Fruit fly (Drosophila melanogaster): ENCODE measurements around the gene brv3.

DNA sequence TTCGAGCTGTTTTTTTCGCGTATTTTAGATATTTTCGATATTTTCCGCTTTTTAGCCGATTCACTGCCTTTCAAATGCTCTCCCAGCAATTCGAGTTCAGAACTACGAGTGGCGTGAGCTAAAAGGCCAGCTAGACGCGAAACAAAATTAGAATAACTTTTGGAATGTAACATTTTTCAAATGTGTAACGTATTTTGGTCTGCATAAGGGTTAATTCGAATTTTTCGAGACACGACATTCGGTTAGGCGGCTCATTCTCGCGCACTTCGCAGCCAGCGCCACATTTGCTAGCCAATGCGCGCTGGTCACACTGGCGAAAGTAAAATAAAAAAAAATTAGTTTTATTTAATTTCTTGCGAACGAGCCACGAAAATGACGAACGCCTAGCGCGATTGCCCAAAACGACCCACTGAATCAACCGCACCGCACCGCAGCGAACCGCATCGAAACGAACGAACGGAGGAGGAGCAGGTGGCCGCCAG lies at the start of gene brv3, which contains the start of gene Pi4KIIIalpha:
- TF ChIP-seq Dfd (GFP tag; optimal IDR thresholded peaks at IDR 0.05), result no peak
- TF ChIP-seq sv (GFP tag; optimal IDR thresholded peaks at IDR 0.05), result no peak
- TF ChIP-seq tai (GFP tag; optimal IDR thresholded peaks at IDR 0.05), result no peak
- TF ChIP-seq rgr (GFP tag; optimal IDR thresholded peaks at IDR 0.05), result no peak
- TF ChIP-seq fru (GFP tag; optimal IDR thresholded peaks at IDR 0.05), result no peak
- TF ChIP-seq pan (optimal IDR thresholded peaks at IDR 0.05), result no peak
- TF ChIP-seq usp (GFP tag; optimal IDR thresholded peaks at IDR 0.05), result no peak
- TF ChIP-seq h (GFP tag; optimal IDR thresholded peaks at IDR 0.05), result no peak
- TF ChIP-seq Hr78 (GFP tag; optimal IDR thresholded peaks at IDR 0.05), result no peak
- TF ChIP-seq Rel (GFP tag; optimal IDR thresholded peaks at IDR 0.05), result no peak
- no peak for TF ChIP-seq Rel (tag; optimal IDR thresholded peaks at IDR 0.05)
- no peak for TF ChIP-seq Sp1 (GFP tag; optimal IDR thresholded peaks at IDR 0.05)

All from whole organism, wandering third instar larva.